Fruit fly (Drosophila melanogaster): ENCODE results near the gene twin.

DNA sequence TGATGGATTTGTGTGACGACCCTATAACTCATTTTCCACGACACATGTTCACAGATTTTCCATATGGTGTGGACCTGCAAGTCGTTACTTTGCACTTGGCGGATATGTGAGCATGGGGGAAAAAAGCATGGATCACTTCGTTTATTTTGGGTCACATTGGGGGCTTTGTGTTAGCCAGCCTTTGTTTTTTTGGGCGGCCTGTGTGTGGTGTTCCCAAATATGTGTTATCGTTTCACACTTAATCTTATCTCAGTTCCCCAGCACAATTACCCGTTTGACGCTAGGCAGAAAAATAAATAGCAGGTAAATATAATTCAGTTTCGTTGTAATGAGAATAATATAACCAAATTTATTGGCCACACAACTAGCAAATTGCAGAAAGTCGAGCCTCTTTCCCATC, 46.5 kb upstream of the twin start:
- TF ChIP-seq Sin3A (optimal IDR thresholded peaks at IDR 0.05) (no peak), insv (optimal IDR thresholded peaks at IDR 0.05) (no peak)
